Fruit fly (Drosophila melanogaster) whole organism, wandering third instar larva: ENCODE results near the gene ND-24L.

Source experiments
- Abd-B ChIP-seq: fragments of >200 bp; optimal IDR thresholded peaks from 2 replicates; lab custom pipeline; 2017; ENCODE audit warnings: missing biosample characterization, missing genetic modification characterization
- CG9705 ChIP-seq: fragments of 200-800 bp; sonication (Bioruptor generic); optimal IDR thresholded peaks from 2 replicates; lab custom pipeline; 2018; ENCODE audit warnings: missing biosample characterization, mild to moderate bottlenecking, missing genetic modification characterization
- CrebA ChIP-seq: fragments of 200-800 bp; sonication (Bioruptor generic); optimal IDR thresholded peaks from 2 replicates; lab custom pipeline; 2016; ENCODE audit warnings: missing biosample characterization, mild to moderate bottlenecking, missing genetic modification characterization, borderline replicate concordance
- Dfd ChIP-seq: fragments of >200 bp; optimal IDR thresholded peaks from 2 replicates; lab custom pipeline; 2017; ENCODE audit warnings: missing biosample characterization, missing genetic modification characterization
- Dif ChIP-seq: fragments of 200-275, 200-300 bp; sonication (Bioruptor generic); optimal IDR thresholded peaks from 2 replicates; lab custom pipeline; 2018; ENCODE audit warnings: missing biosample characterization, missing genetic modification characterization; ENCODE audit not compliant: partially characterized antibody
- Hnf4 ChIP-seq: fragments of 200-800 bp; sonication (Bioruptor generic); optimal IDR thresholded peaks from 2 replicates; lab custom pipeline; 2016; ENCODE audit warnings: missing biosample characterization, mild to moderate bottlenecking, missing genetic modification characterization
- Vsx2 ChIP-seq: fragments of 200-300, 225-300 bp; sonication (Bioruptor generic); optimal IDR thresholded peaks from 2 replicates; lab custom pipeline; 2018; ENCODE audit warnings: missing biosample characterization, missing genetic modification characterization; ENCODE audit not compliant: partially characterized antibody
- br ChIP-seq: fragments of 200-800 bp; sonication (Bioruptor generic); optimal IDR thresholded peaks from 2 replicates; lab custom pipeline; 2016; ENCODE audit warnings: missing biosample characterization, missing genetic modification characterization
- brk ChIP-seq: fragments of 200-800 bp; sonication (Bioruptor generic); optimal IDR thresholded peaks from 2 replicates; lab custom pipeline; 2016; ENCODE audit warnings: missing biosample characterization, mild to moderate bottlenecking, missing genetic modification characterization
- fru ChIP-seq: fragments of 200-800 bp; sonication (Bioruptor generic); optimal IDR thresholded peaks from 3 replicates; lab custom pipeline; 2016; ENCODE audit warnings: missing biosample characterization, mild to moderate bottlenecking, missing genetic modification characterization
- psq ChIP-seq: fragments of 200-800 bp; sonication (Bioruptor generic); optimal IDR thresholded peaks from 3 replicates; lab custom pipeline; 2017; ENCODE audit warnings: missing biosample characterization, mild to moderate bottlenecking, missing genetic modification characterization, moderate library complexity
- usp ChIP-seq: fragments of >200 bp; optimal IDR thresholded peaks from 2 replicates; lab custom pipeline; 2017; ENCODE audit warnings: missing biosample characterization, missing genetic modification characterization
- woc ChIP-seq: sonication (Bioruptor generic); optimal IDR thresholded peaks from 2 replicates; lab custom pipeline; 2016; ENCODE audit warnings: missing biosample characterization, mild to moderate bottlenecking, missing genetic modification characterization

- TF ChIP-seq CrebA (GFP tag; lab: Kevin White, UChicago), result no peak
- TF ChIP-seq Abd-B (GFP tag; lab: Kevin White, UChicago), result no peak
- no peak for TF ChIP-seq woc (GFP tag; lab: Kevin White, UChicago)
- no peak for TF ChIP-seq Dif (GFP tag; lab: Kevin White, UChicago)
- TF ChIP-seq brk, result no peak
- TF ChIP-seq Vsx2, result no peak
- TF ChIP-seq Dfd (GFP tag; lab: Kevin White, UChicago), result no peak
- TF ChIP-seq br, result no peak
- TF ChIP-seq CG9705 (GFP tag; lab: Kevin White, UChicago), result no peak
- TF ChIP-seq fru (GFP tag; lab: Kevin White, UChicago), result no peak
- no peak for TF ChIP-seq usp (GFP tag; lab: Kevin White, UChicago)
- TF ChIP-seq psq, result no peak
- no peak for TF ChIP-seq Hnf4 (GFP tag; lab: Kevin White, UChicago)
Measured at dm6 chr3L:17320711-17321110, at the start of gene ND-24L.
